Fruit fly (Drosophila melanogaster) whole organism, embryonic: Measurements from ENCODE around the gene Nos.
A peak's percentile ranks its signal among the peaks of the same experiment; 100 is the strongest.

Experiments
- Ada2b ChIP-seq: fragments of 200-800 bp; sonication (Bioruptor generic); IDR thresholded peaks from 2 replicates; pipeline ENCODE4 v1.3.6; 2022; ENCODE audit warnings: missing biosample characterization, missing genetic modification characterization
- Atf3 ChIP-seq: fragments of 200-800 bp; sonication (Bioruptor generic); optimal IDR thresholded peaks from 3 replicates; lab custom pipeline; 2016; ENCODE audit warnings: missing biosample characterization, missing genetic modification characterization
- CG10543 ChIP-seq: fragments of 200-800 bp; sonication (Bioruptor generic); optimal IDR thresholded peaks from 3 replicates; lab custom pipeline; 2017; ENCODE audit warnings: missing biosample characterization, mild to moderate bottlenecking, missing genetic modification characterization, moderate library complexity
- CG10959 ChIP-seq: fragments of 200-800 bp; sonication (Bioruptor generic); IDR thresholded peaks from 2 replicates; pipeline ENCODE4 v1.3.6; 2022; ENCODE audit warnings: missing biosample characterization, missing genetic modification characterization
- CG12299 ChIP-seq: fragments of 200-800 bp; sonication (Bioruptor generic); optimal IDR thresholded peaks from 2 replicates; lab custom pipeline; 2018; ENCODE audit warnings: missing biosample characterization, mild to moderate bottlenecking, missing genetic modification characterization
- CG14710 ChIP-seq: fragments of 200-800 bp; sonication (Bioruptor generic); optimal IDR thresholded peaks from 3 replicates; lab custom pipeline; 2019; ENCODE audit warnings: missing biosample characterization, mild to moderate bottlenecking, missing genetic modification characterization, moderate library complexity
- CG2712 ChIP-seq: fragments of 200-800 bp; optimal IDR thresholded peaks from 3 replicates; lab custom pipeline; 2019; ENCODE audit warnings: missing biosample characterization, mild to moderate bottlenecking, missing genetic modification characterization, moderate library complexity
- CG30020 ChIP-seq: fragments of 200-800 bp; optimal IDR thresholded peaks from 2 replicates; lab custom pipeline; 2019; ENCODE audit warnings: missing biosample characterization, mild to moderate bottlenecking, missing genetic modification characterization, moderate library complexity
- CG34224 ChIP-seq: fragments of 200-800 bp; sonication (Bioruptor generic); IDR thresholded peaks from 3 replicates; pipeline ENCODE4 v1.3.6; 2022; ENCODE audit warnings: missing biosample characterization, missing genetic modification characterization; ENCODE audit not compliant: partially characterized antibody
- CG34376 ChIP-seq: fragments of 200-800 bp; sonication (Bioruptor generic); optimal IDR thresholded peaks from 2 replicates; lab custom pipeline; 2018; ENCODE audit warnings: missing biosample characterization, mild to moderate bottlenecking, missing genetic modification characterization
- CG34422 ChIP-seq: fragments of 200-800 bp; sonication (Bioruptor generic); IDR thresholded peaks from 3 replicates; pipeline ENCODE4 v1.3.6; 2022; ENCODE audit warnings: missing biosample characterization, missing genetic modification characterization
- CG4707 ChIP-seq: fragments of 200-800 bp; sonication (Bioruptor generic); optimal IDR thresholded peaks from 2 replicates; lab custom pipeline; 2018; ENCODE audit warnings: missing biosample characterization, mild to moderate bottlenecking, missing genetic modification characterization, moderate library complexity
- CG5953 ChIP-seq: fragments of 200-800 bp; sonication (Bioruptor generic); IDR thresholded peaks from 2 replicates; pipeline ENCODE4 v1.3.6; 2022; ENCODE audit warnings: missing biosample characterization, missing genetic modification characterization
- CG8388 ChIP-seq: fragments of 200-800 bp; sonication (Bioruptor generic); optimal IDR thresholded peaks from 2 replicates; lab custom pipeline; 2019; ENCODE audit warnings: missing biosample characterization, mild to moderate bottlenecking, missing genetic modification characterization, moderate library complexity
- CoRest ChIP-seq: fragments of 200-800 bp; sonication (Bioruptor generic); optimal IDR thresholded peaks from 3 replicates; lab custom pipeline; 2018; ENCODE audit warnings: missing biosample characterization, mild to moderate bottlenecking, missing genetic modification characterization, moderate library complexity
- Dbx ChIP-seq: fragments of 200-800 bp; sonication (Bioruptor generic); IDR thresholded peaks from 3 replicates; pipeline ENCODE4 v1.3.6; 2022; ENCODE audit warnings: missing biosample characterization, missing genetic modification characterization
- Dfd ChIP-seq, 2 experiments: fragments of >200 bp; optimal IDR thresholded peaks; 2 replicates each; lab custom pipeline; 2017; ENCODE audit warnings: missing biosample characterization in 2 of 2, missing genetic modification characterization in 2 of 2
- Fer2 ChIP-seq: fragments of 200-800 bp; sonication (Bioruptor generic); optimal IDR thresholded peaks from 2 replicates; lab custom pipeline; 2018; ENCODE audit warnings: missing biosample characterization, mild to moderate bottlenecking, missing genetic modification characterization, moderate library complexity
- Hr3 ChIP-seq: fragments of 200-800 bp; sonication (Bioruptor generic); optimal IDR thresholded peaks from 3 replicates; lab custom pipeline; 2016; ENCODE audit warnings: missing biosample characterization, missing genetic modification characterization
- Hsf ChIP-seq: fragments of 200-800 bp; sonication (Bioruptor generic); optimal IDR thresholded peaks from 3 replicates; lab custom pipeline; 2016; ENCODE audit warnings: missing biosample characterization, missing genetic modification characterization
- MBD-R2 ChIP-seq: fragments of 200-800 bp; sonication (Bioruptor generic); IDR thresholded peaks from 2 replicates; pipeline ENCODE4 v1.3.6; 2022; ENCODE audit warnings: missing biosample characterization, missing genetic modification characterization
- Max ChIP-seq: fragments of 200-800 bp; sonication (Bioruptor generic); optimal IDR thresholded peaks from 2 replicates; lab custom pipeline; 2016; ENCODE audit warnings: missing biosample characterization, mild to moderate bottlenecking, missing genetic modification characterization
- Mrtf ChIP-seq: fragments of 200-800 bp; sonication (Bioruptor generic); IDR thresholded peaks from 3 replicates; pipeline ENCODE4 v1.3.6; 2022; ENCODE audit warnings: missing biosample characterization, missing genetic modification characterization
- Rfx ChIP-seq: fragments of 200-800 bp; sonication (Bioruptor generic); IDR thresholded peaks from 2 replicates; pipeline ENCODE4 v1.3.6; 2022; ENCODE audit warnings: missing biosample characterization, missing genetic modification characterization
- Sox102F ChIP-seq: fragments of 200-800 bp; sonication (Bioruptor generic); optimal IDR thresholded peaks from 2 replicates; lab custom pipeline; 2018; ENCODE audit warnings: missing biosample characterization, mild to moderate bottlenecking, missing genetic modification characterization, moderate library complexity
- Sry-δ ChIP-seq: fragments of 200-800 bp; sonication (Bioruptor generic); optimal IDR thresholded peaks from 2 replicates; lab custom pipeline; 2016; ENCODE audit warnings: missing biosample characterization, missing genetic modification characterization
- Xbp1 ChIP-seq: fragments of 200-800 bp; sonication (Bioruptor generic); optimal IDR thresholded peaks from 3 replicates; lab custom pipeline; 2016; ENCODE audit warnings: missing biosample characterization, mild to moderate bottlenecking, missing genetic modification characterization
- ab ChIP-seq: fragments of 200-800 bp; sonication (Bioruptor generic); optimal IDR thresholded peaks from 2 replicates; lab custom pipeline; 2016; ENCODE audit warnings: missing biosample characterization, missing genetic modification characterization
- amos ChIP-seq: fragments of 200-800 bp; sonication (Bioruptor generic); IDR thresholded peaks from 2 replicates; pipeline ENCODE4 v1.3.6; 2022; ENCODE audit warnings: missing biosample characterization, missing genetic modification characterization; ENCODE audit not compliant: partially characterized antibody
- ato ChIP-seq: fragments of 200-800 bp; sonication (Bioruptor generic); IDR thresholded peaks from 2 replicates; pipeline ENCODE4 v1.3.6; 2022; ENCODE audit warnings: missing biosample characterization, missing genetic modification characterization; ENCODE audit not compliant: partially characterized antibody
- bowl ChIP-seq: fragments of 200-800 bp; sonication (Bioruptor generic); IDR thresholded peaks from 2 replicates; pipeline ENCODE4 v1.3.6; 2022; ENCODE audit warnings: missing biosample characterization, missing genetic modification characterization
- chn ChIP-seq: fragments of 200-800 bp; sonication (Bioruptor generic); optimal IDR thresholded peaks from 2 replicates; lab custom pipeline; 2016; ENCODE audit warnings: missing biosample characterization, missing genetic modification characterization
- crol ChIP-seq: fragments of 200-800 bp; sonication (Bioruptor generic); IDR thresholded peaks from 2 replicates; pipeline ENCODE4 v1.3.6; 2022; ENCODE audit warnings: missing biosample characterization, missing genetic modification characterization
- danr ChIP-seq: fragments of 200-800 bp; sonication (Bioruptor generic); IDR thresholded peaks from 2 replicates; pipeline ENCODE4 v1.3.6; 2022; ENCODE audit warnings: missing biosample characterization, missing genetic modification characterization
- dimm ChIP-seq: fragments of 200-800 bp; sonication (Bioruptor generic); IDR thresholded peaks from 2 replicates; pipeline ENCODE4 v1.3.6; 2022; ENCODE audit warnings: missing biosample characterization, missing genetic modification characterization
- eyg ChIP-seq: fragments of 200-800 bp; sonication (Bioruptor generic); optimal IDR thresholded peaks from 3 replicates; lab custom pipeline; 2016; ENCODE audit warnings: missing biosample characterization, missing genetic modification characterization
- gem ChIP-seq: fragments of 200-800 bp; sonication (Bioruptor generic); optimal IDR thresholded peaks from 2 replicates; lab custom pipeline; 2019; ENCODE audit warnings: missing biosample characterization, mild to moderate bottlenecking, missing genetic modification characterization, moderate library complexity
- knrl ChIP-seq: fragments of 200-800 bp; sonication (Bioruptor generic); IDR thresholded peaks from 3 replicates; pipeline ENCODE4 v1.3.6; 2022; ENCODE audit warnings: missing biosample characterization, missing genetic modification characterization; ENCODE audit not compliant: partially characterized antibody
- luna ChIP-seq: fragments of 200-800 bp; sonication (Bioruptor generic); optimal IDR thresholded peaks from 2 replicates; lab custom pipeline; 2016; ENCODE audit warnings: missing biosample characterization, missing genetic modification characterization
- nom ChIP-seq: fragments of 200-800 bp; sonication (Bioruptor generic); optimal IDR thresholded peaks from 2 replicates; lab custom pipeline; 2017; ENCODE audit warnings: missing biosample characterization, missing genetic modification characterization, mild to moderate bottlenecking, moderate library complexity, missing genetic modification reagents
- pfk ChIP-seq: fragments of 200-800 bp; sonication (Bioruptor generic); optimal IDR thresholded peaks from 2 replicates; lab custom pipeline; 2018; ENCODE audit warnings: missing biosample characterization, mild to moderate bottlenecking, missing genetic modification characterization, moderate library complexity
- ranshi ChIP-seq: fragments of 200-800 bp; sonication (Bioruptor generic); IDR thresholded peaks from 2 replicates; pipeline ENCODE4 v1.3.6; 2022; ENCODE audit warnings: missing biosample characterization, missing genetic modification characterization
- scrt ChIP-seq: fragments of 200-800 bp; sonication (Bioruptor generic); optimal IDR thresholded peaks from 2 replicates; lab custom pipeline; 2018; ENCODE audit warnings: missing biosample characterization, mild to moderate bottlenecking, missing genetic modification characterization, moderate library complexity
- sens ChIP-seq: fragments of 200-800 bp; sonication (Bioruptor generic); peaks from one replicate; lab custom pipeline; 2016; ENCODE audit warnings: missing biosample characterization, missing genetic modification characterization
- slou ChIP-seq: fragments of 200-800 bp; sonication (Bioruptor generic); optimal IDR thresholded peaks from 3 replicates; lab custom pipeline; 2016; ENCODE audit warnings: missing biosample characterization, missing genetic modification characterization
- sqz ChIP-seq: fragments of 200-800 bp; sonication (Bioruptor generic); optimal IDR thresholded peaks from 3 replicates; lab custom pipeline; 2018; ENCODE audit warnings: missing biosample characterization, mild to moderate bottlenecking, missing genetic modification characterization
- ssp ChIP-seq: fragments of 200-800 bp; sonication (Bioruptor generic); IDR thresholded peaks from 2 replicates; pipeline ENCODE4 v1.3.6; 2022; ENCODE audit warnings: missing biosample characterization, missing genetic modification characterization
- tin ChIP-seq: fragments of 200-800 bp; sonication (Bioruptor generic); optimal IDR thresholded peaks from 3 replicates; lab custom pipeline; 2016; ENCODE audit warnings: missing biosample characterization, missing genetic modification characterization
- twi ChIP-seq: fragments of 200-800 bp; optimal IDR thresholded peaks from 2 replicates; lab custom pipeline; 2019; ENCODE audit warnings: missing biosample characterization, mild to moderate bottlenecking, missing genetic modification characterization, moderate library complexity
- vfl ChIP-seq: fragments of 200-800 bp; sonication (Bioruptor generic); optimal IDR thresholded peaks from 2 replicates; lab custom pipeline; 2016; ENCODE audit warnings: missing biosample characterization, missing genetic modification characterization

The Nos gene

dm6 chr2L:10760422-10761166, 76.7 kb downstream of the Nos start, which contains the start of gene CG6495 (continued):
- no peak for TF ChIP-seq vfl (GFP tag; lab: Kevin White, UChicago)
- no peak for TF ChIP-seq twi (tag; lab: Kevin White, UChicago)
- peak; percentile 15; the same call in 1 of the 2 replicates for TF ChIP-seq MBD-R2
- TF ChIP-seq Hr3 (GFP tag; lab: Kevin White, UChicago) = peak; percentile 5
- no peak for TF ChIP-seq dimm (GFP tag; lab: Robert Waterston, UW)
- peak; percentile 65 for TF ChIP-seq CoRest (tag; lab: Kevin White, UChicago)
- TF ChIP-seq slou (GFP tag; lab: Kevin White, UChicago) = peak; percentile 34
- TF ChIP-seq pfk (GFP tag; lab: Kevin White, UChicago) = no peak
- TF ChIP-seq CG2712 (tag; lab: Kevin White, UChicago) = peak; percentile 73
- TF ChIP-seq tin (GFP tag; lab: Kevin White, UChicago) = peak; percentile 15
- TF ChIP-seq CG34376 = peak; percentile 15
- no peak for TF ChIP-seq ab (GFP tag; lab: Kevin White, UChicago)
- no peak for TF ChIP-seq CG10543
- no peak for TF ChIP-seq Max (GFP tag; lab: Kevin White, UChicago)
- no peak for TF ChIP-seq CG5953 (GFP tag; lab: Robert Waterston, UW)
- no peak for TF ChIP-seq CG30020 (tag; lab: Kevin White, UChicago)
- no peak for TF ChIP-seq luna
- peak; percentile 46; the same call in 1 of the 2 replicates for TF ChIP-seq Ada2b (GFP tag; lab: Robert Waterston, UW)
- TF ChIP-seq ranshi (GFP tag; lab: Robert Waterston, UW) = peak; percentile 35; the same call in 1 of the 2 replicates
- TF ChIP-seq Rfx (GFP tag; lab: Robert Waterston, UW) = peak; percentile 54
- TF ChIP-seq crol (GFP tag; lab: Robert Waterston, UW) = no peak
- TF ChIP-seq sqz (GFP tag; lab: Kevin White, UChicago) = no peak
- no peak for TF ChIP-seq bowl (GFP tag; lab: Robert Waterston, UW)
- no peak for TF ChIP-seq CG4707 (GFP tag; lab: Kevin White, UChicago)
- TF ChIP-seq Sox102F = peak; percentile 71
- no peak for TF ChIP-seq Dfd (GFP tag; optimal IDR thresholded peaks at IDR 0.05; lab: Kevin White, UChicago)
- no peak for TF ChIP-seq ato (GFP tag; lab: Robert Waterston, UW)
- TF ChIP-seq CG34224 (GFP tag; lab: Robert Waterston, UW) = no peak
- no peak for TF ChIP-seq eyg (GFP tag; lab: Kevin White, UChicago)
- TF ChIP-seq Hsf (GFP tag; lab: Kevin White, UChicago) = peak; percentile 15
- no peak for TF ChIP-seq danr (GFP tag; lab: Robert Waterston, UW)
- TF ChIP-seq CG14710 = peak; percentile 29
- no peak for TF ChIP-seq amos (GFP tag; lab: Robert Waterston, UW)
- TF ChIP-seq CG34422 = no peak
- no peak for TF ChIP-seq Sry-δ
- no peak for TF ChIP-seq CG10959 (GFP tag; lab: Robert Waterston, UW)
- TF ChIP-seq CG8388 (GFP tag; lab: Kevin White, UChicago) = peak; percentile 57
- TF ChIP-seq CG12299 (tag; lab: Kevin White, UChicago) = peak; percentile 64
- TF ChIP-seq knrl = no peak
- TF ChIP-seq ssp (GFP tag; lab: Robert Waterston, UW) = peak; percentile 37; the same call in 1 of the 2 replicates
- TF ChIP-seq gem (tag; lab: Kevin White, UChicago) = peak; percentile 80
- no peak for TF ChIP-seq Fer2 (tag; lab: Kevin White, UChicago)
- no peak for TF ChIP-seq chn (GFP tag; lab: Kevin White, UChicago)
- peak; percentile 67 for TF ChIP-seq Dbx (GFP tag; lab: Robert Waterston, UW)
- peak; percentile 86 for TF ChIP-seq sens (GFP tag; lab: Kevin White, UChicago)
- peak; percentile 26 for TF ChIP-seq scrt (GFP tag; lab: Kevin White, UChicago)
- TF ChIP-seq nom (GFP tag; lab: Kevin White, UChicago) = no peak
- TF ChIP-seq Mrtf = no peak
- TF ChIP-seq Atf3 (GFP tag; lab: Kevin White, UChicago) = no peak
- TF ChIP-seq Xbp1 (GFP tag; lab: Kevin White, UChicago) = peak; percentile 51
